Fruit fly (Drosophila melanogaster) whole organism, prepupa: ENCODE data around the gene pinta.

ENCODE experiments used
- CG7368 ChIP-seq: fragments of 200-800 bp; sonication (Bioruptor generic); optimal IDR thresholded peaks from 3 replicates; lab custom pipeline; 2016; ENCODE audit warnings: missing biosample characterization, missing genetic modification characterization
- Gug ChIP-seq: fragments of 200-800 bp; sonication (Bioruptor generic); IDR thresholded peaks from 2 replicates; pipeline ENCODE4 v1.3.6; 2022; ENCODE audit warnings: missing biosample characterization, missing genetic modification characterization
- dac ChIP-seq: fragments of 200-800 bp; sonication (Bioruptor generic); optimal IDR thresholded peaks from 2 replicates; lab custom pipeline; 2017; ENCODE audit warnings: missing biosample characterization, mild to moderate bottlenecking, missing genetic modification characterization

DNA sequence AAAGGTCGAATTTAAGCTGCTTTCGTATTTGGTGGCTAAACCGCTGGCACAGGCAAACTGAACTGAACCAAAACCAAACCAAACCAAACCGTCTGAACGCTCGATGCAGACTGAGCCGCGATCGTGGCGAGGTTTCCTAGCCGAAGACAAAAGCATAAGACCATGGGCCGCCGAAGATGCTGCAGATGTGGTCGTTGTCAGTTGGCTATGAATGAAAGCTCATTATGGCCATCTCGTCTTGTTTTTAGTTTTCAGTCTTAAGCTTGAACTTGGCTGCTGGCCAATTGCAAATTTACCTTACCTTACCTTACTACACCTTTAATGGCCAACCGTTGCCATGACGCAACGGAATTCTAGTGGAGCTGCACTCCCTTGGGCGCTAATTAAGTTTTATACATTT, 11.3 kb upstream of the pinta start, which contains the start of gene CG13847:
- TF ChIP-seq Gug (GFP tag; lab: Robert Waterston, UW) (no peak), CG7368 (GFP tag; lab: Kevin White, UChicago) (no peak), dac (GFP tag; lab: Kevin White, UChicago) (no peak)
